Worm (Caenorhabditis elegans): ENCODE results near the gene znf-593.

The znf-593 gene

ce11 chrIII:11935032-11935947 is 16.8 kb upstream of the znf-593 start:
- TF ChIP-seq pha-4 (GFP tag; IDR thresholded peaks at IDR 0.05) (no peak), pha-4 (tag; optimal IDR thresholded peaks at IDR 0.05) (no peak), hlh-11 (tag; optimal IDR thresholded peaks at IDR 0.05) (peak; percentile 37), nhr-48 (tag; optimal IDR thresholded peaks at IDR 0.05) (no peak), unc-62 (GFP tag; optimal IDR thresholded peaks at IDR 0.05 in 1 of 2) (peak in 1 of 2 experiments; percentile 96), unc-62 (tag; optimal IDR thresholded peaks at IDR 0.05) (no peak), spr-3 (GFP tag; optimal IDR thresholded peaks at IDR 0.05) (no peak), daf-16 (GFP tag; optimal IDR thresholded peaks at IDR 0.05) (peak in 1 of 2 experiments; percentile 1), daf-16 (tag; optimal IDR thresholded peaks at IDR 0.05) (no peak), mxl-2 (GFP tag; conservative IDR thresholded peaks at IDR 0.05) (no peak), hlh-30 (tag; optimal IDR thresholded peaks at IDR 0.05; ENCODE audit: insufficient read depth) (peak; percentile 29), dmd-8 (GFP tag; IDR thresholded peaks at IDR 0.05) (0 out of 2 replicates have a peak, but pooled peaks have one; percentile 11), lsy-2 (tag; optimal IDR thresholded peaks at IDR 0.05) (peak in 1 of 2 experiments; percentile 18), Y75B8A.6 (GFP tag; IDR thresholded peaks at IDR 0.05) (no peak), vab-7 (GFP tag; IDR thresholded peaks at IDR 0.05) (no peak), mxl-3 (GFP tag; optimal IDR thresholded peaks at IDR 0.05) (peak; percentile 68)

ce11 chrIII:11933539-11933938 is 15.0 kb upstream of the znf-593 start, which contains the start of gene dolk-1:
dolk-1 (minus strand) TSS chrIII:11933639.
- TF ChIP-seq madf-5 (GFP tag; IDR thresholded peaks at IDR 0.05) (no peak), T26A8.4 (GFP tag; IDR thresholded peaks at IDR 0.05) (0 out of 2 replicates have a peak, but pooled peaks have one; percentile 12)

- no peak for TF ChIP-seq attf-4 (tag; optimal IDR thresholded peaks at IDR 0.05)
- peak in 1 of 2 experiments; percentile 90 for TF ChIP-seq unc-62 (GFP tag; optimal IDR thresholded peaks at IDR 0.05 in 1 of 2)
- TF ChIP-seq unc-62 (tag; optimal IDR thresholded peaks at IDR 0.05), result no peak
- no peak for TF ChIP-seq lin-29 (GFP tag; IDR thresholded peaks at IDR 0.05)
- no peak for TF ChIP-seq arid-1 (GFP tag; conservative IDR thresholded peaks at IDR 0.05)
- TF ChIP-seq spr-1 (tag; optimal IDR thresholded peaks at IDR 0.05), result no peak
- TF ChIP-seq mdl-1 (tag; optimal IDR thresholded peaks at IDR 0.05), result no peak
- 0 out of 2 replicates have a peak, but pooled peaks have one; percentile 12 for TF ChIP-seq zip-11 (GFP tag; IDR thresholded peaks at IDR 0.05)
- TF ChIP-seq dmd-8 (GFP tag; IDR thresholded peaks at IDR 0.05), result 0 out of 2 replicates have a peak, but pooled peaks have one; percentile 14
Observed at ce11 chrIII:11931960-11932359, 13.4 kb upstream of the znf-593 start.

- TF ChIP-seq unc-62 (GFP tag; optimal IDR thresholded peaks at IDR 0.05 in 1 of 2) (peak in 1 of 2 experiments; percentile 90), unc-62 (tag; optimal IDR thresholded peaks at IDR 0.05) (no peak), nhr-25 (tag; optimal IDR thresholded peaks at IDR 0.05; ENCODE audit: borderline replicate concordance, insufficient read depth) (no peak), set-16 (GFP tag; IDR thresholded peaks at IDR 0.05) (0 out of 2 replicates have a peak, but pooled peaks have one; percentile 7)
Observed at ce11 chrIII:11930899-11931298, 12.4 kb upstream of the znf-593 start.

ce11 chrIII:11923586-11923985 is 5.1 kb upstream of the znf-593 start, which contains the start of gene nft-1:
nft-1 (plus strand) TSS chrIII:11923886.
- TF ChIP-seq lin-15B (tag; optimal IDR thresholded peaks at IDR 0.05), result no peak
- no peak for TF ChIP-seq pha-4 (GFP tag; IDR thresholded peaks at IDR 0.05)
- no peak for TF ChIP-seq pha-4 (tag; optimal IDR thresholded peaks at IDR 0.05)
- no peak for TF ChIP-seq mxl-3 (GFP tag; optimal IDR thresholded peaks at IDR 0.05)
- TF ChIP-seq unc-130 (GFP tag; optimal IDR thresholded peaks at IDR 0.05), result no peak

ce11 chrIII:11921658-11922098 is 3.2 kb upstream of the znf-593 start, which contains the start of gene Y56A3A.22:
Y56A3A.22 (plus strand) TSS chrIII:11921692.
- TF ChIP-seq Y105C5A.15 (GFP tag; IDR thresholded peaks at IDR 0.05) (no peak), F10B5.3 (tag; optimal IDR thresholded peaks at IDR 0.05) (no peak), dmd-8 (GFP tag; IDR thresholded peaks at IDR 0.05) (no peak), mdt-29 (GFP tag; IDR thresholded peaks at IDR 0.05) (no peak), mxl-3 (GFP tag; optimal IDR thresholded peaks at IDR 0.05) (peak; percentile 6), nhr-11 (tag; optimal IDR thresholded peaks at IDR 0.05) (no peak), lin-1 (GFP tag; IDR thresholded peaks at IDR 0.05) (no peak), lin-38 (GFP tag; IDR thresholded peaks at IDR 0.05) (peak; percentile 55), snpc-1.2 (GFP tag; IDR thresholded peaks at IDR 0.05) (peak; percentile 69), daf-12 (tag; optimal IDR thresholded peaks at IDR 0.05) (no peak), ZK337.2 (GFP tag; IDR thresholded peaks at IDR 0.05) (no peak), nhr-76 (tag; optimal IDR thresholded peaks at IDR 0.05) (no peak), lin-15B (tag; optimal IDR thresholded peaks at IDR 0.05) (no peak), mdl-1 (tag; optimal IDR thresholded peaks at IDR 0.05) (no peak), tra-1 (GFP tag; IDR thresholded peaks at IDR 0.05) (peak; percentile 43; the same call in 1 of the 2 replicates)
